Worm (Caenorhabditis elegans): ENCODE data around the gene C02H6.3.

C02H6.3 gene

ce11 chrV:7386052-7386573 lies 1.5 kb downstream of the C02H6.3 start, which contains the start of gene srp-6:
TSS of gene srp-6 (minus strand) at chrV:7386102.
- TF ChIP-seq him-1 (tag; optimal IDR thresholded peaks at IDR 0.05): no peak
- no peak for TF ChIP-seq dao-5 (tag; optimal IDR thresholded peaks at IDR 0.05)
- TF ChIP-seq W03F9.2 (tag; optimal IDR thresholded peaks at IDR 0.05): no peak

ce11 chrV:7381008-7381407 lies 6.6 kb downstream of the C02H6.3 start, which contains the start of gene C03G6.17:
TSS of gene C03G6.17 (minus strand) at chrV:7381108.
- TF ChIP-seq him-1 (tag; optimal IDR thresholded peaks at IDR 0.05) (no peak), dao-5 (tag; optimal IDR thresholded peaks at IDR 0.05) (no peak), W03F9.2 (tag; optimal IDR thresholded peaks at IDR 0.05) (no peak)

- TF ChIP-seq him-1 (tag; optimal IDR thresholded peaks at IDR 0.05): no peak
- no peak for TF ChIP-seq W03F9.2 (tag; optimal IDR thresholded peaks at IDR 0.05)
- no peak for TF ChIP-seq dao-5 (tag; optimal IDR thresholded peaks at IDR 0.05)
Measured at ce11 chrV:7379384-7379783, 8.3 kb downstream of the C02H6.3 start, which contains the start of gene srsx-24. TSS of gene srsx-24 (minus strand) at chrV:7379484.

ce11 chrV:7374090-7374489 lies 13.6 kb downstream of the C02H6.3 start, which contains the start of gene srx-56:
TSS of gene srx-56 (plus strand) at chrV:7374390.
- TF ChIP-seq dao-5 (tag; optimal IDR thresholded peaks at IDR 0.05) (no peak), W03F9.2 (tag; optimal IDR thresholded peaks at IDR 0.05) (no peak), him-1 (tag; optimal IDR thresholded peaks at IDR 0.05) (no peak)

ce11 chrV:7369578-7369977 lies 18.1 kb downstream of the C02H6.3 start, which contains the start of gene srj-14:
TSS of gene srj-14 (plus strand) at chrV:7369708.
- no peak for TF ChIP-seq dao-5 (tag; optimal IDR thresholded peaks at IDR 0.05)
- TF ChIP-seq W03F9.2 (tag; optimal IDR thresholded peaks at IDR 0.05): no peak
- no peak for TF ChIP-seq him-1 (tag; optimal IDR thresholded peaks at IDR 0.05)

- no peak for TF ChIP-seq W03F9.2 (tag; optimal IDR thresholded peaks at IDR 0.05)
- TF ChIP-seq dao-5 (tag; optimal IDR thresholded peaks at IDR 0.05): no peak
- no peak for TF ChIP-seq him-1 (tag; optimal IDR thresholded peaks at IDR 0.05)
Measured at ce11 chrV:7364951-7365350, 22.7 kb downstream of the C02H6.3 start, which contains the start of gene exc-13. TSS of gene exc-13 (plus strand) at chrV:7365251.

ce11 chrV:7364059-7364458 lies 23.6 kb downstream of the C02H6.3 start, which contains the start of gene cyp-35A2:
TSS of gene cyp-35A2 (minus strand) at chrV:7364182.
- TF ChIP-seq him-1 (tag; optimal IDR thresholded peaks at IDR 0.05) (no peak), W03F9.2 (tag; optimal IDR thresholded peaks at IDR 0.05) (no peak), dao-5 (tag; optimal IDR thresholded peaks at IDR 0.05) (no peak)

ce11 chrV:7361673-7362072 lies 26.0 kb downstream of the C02H6.3 start, which contains the start of gene cyp-35A1:
TSS of gene cyp-35A1 (minus strand) at chrV:7361773.
- no peak for TF ChIP-seq W03F9.2 (tag; optimal IDR thresholded peaks at IDR 0.05)
- TF ChIP-seq dao-5 (tag; optimal IDR thresholded peaks at IDR 0.05): no peak
- no peak for TF ChIP-seq him-1 (tag; optimal IDR thresholded peaks at IDR 0.05)

- TF ChIP-seq dao-5 (tag; optimal IDR thresholded peaks at IDR 0.05) (no peak), him-1 (tag; optimal IDR thresholded peaks at IDR 0.05) (no peak), W03F9.2 (tag; optimal IDR thresholded peaks at IDR 0.05) (no peak)
Measured at ce11 chrV:7357132-7357531, 30.5 kb downstream of the C02H6.3 start, which contains the start of gene C03G6.6. TSS of gene C03G6.6 (plus strand) at chrV:7357432.

- TF ChIP-seq him-1 (tag; optimal IDR thresholded peaks at IDR 0.05): no peak
- TF ChIP-seq W03F9.2 (tag; optimal IDR thresholded peaks at IDR 0.05): no peak
- TF ChIP-seq dao-5 (tag; optimal IDR thresholded peaks at IDR 0.05): no peak
Measured at ce11 chrV:7356684-7357083, 31.0 kb downstream of the C02H6.3 start, which contains the start of gene C03G6.21. TSS of gene C03G6.21 (minus strand) at chrV:7356784.

- TF ChIP-seq dao-5 (tag; optimal IDR thresholded peaks at IDR 0.05) (no peak), W03F9.2 (tag; optimal IDR thresholded peaks at IDR 0.05) (no peak), him-1 (tag; optimal IDR thresholded peaks at IDR 0.05) (no peak)
Measured at ce11 chrV:7355464-7355863, 32.2 kb downstream of the C02H6.3 start, which contains the start of gene tag-293. TSS of gene tag-293 (minus strand) at chrV:7355564.

- TF ChIP-seq W03F9.2 (tag; optimal IDR thresholded peaks at IDR 0.05) (no peak), dao-5 (tag; optimal IDR thresholded peaks at IDR 0.05) (no peak), him-1 (tag; optimal IDR thresholded peaks at IDR 0.05) (no peak)
Measured at ce11 chrV:7353602-7354001, 34.1 kb downstream of the C02H6.3 start.

- TF ChIP-seq dao-5 (tag; optimal IDR thresholded peaks at IDR 0.05): no peak
- TF ChIP-seq W03F9.2 (tag; optimal IDR thresholded peaks at IDR 0.05): no peak
- no peak for TF ChIP-seq him-1 (tag; optimal IDR thresholded peaks at IDR 0.05)
Measured at ce11 chrV:7352186-7353053, 35.2 kb downstream of the C02H6.3 start, which contains the start of the genes srh-231 and srh-275. TSS of gene srh-231 (minus strand) at chrV:7352236. TSS of gene srh-275 (plus strand) at chrV:7353003.

All from whole organism, L4/young adult.